Worm (Caenorhabditis elegans) whole organism, mixed stage, embryonic: ENCODE measurements around the gene glb-12.

Experiments used
- M03D4.4 ChIP-seq: sonication (generic microtip); optimal IDR thresholded peaks from 2 replicates; lab custom pipeline; 2017; ENCODE audit warnings: mild to moderate bottlenecking, missing genetic modification characterization, missing compliant biosample characterization
- ceh-83 ChIP-seq: fragments of 200-800 bp; sonication (Bioruptor generic); optimal IDR thresholded peaks from 2 replicates; lab custom pipeline; 2018; ENCODE audit warnings: mild to moderate bottlenecking, missing genetic modification characterization, missing compliant biosample characterization
- lin-13 ChIP-seq: fragments of 150-350 bp; optimal IDR thresholded peaks from 2 replicates; lab custom pipeline; 2014; ENCODE audit warnings: missing biosample characterization, missing genetic modification characterization
- nhr-237 ChIP-seq: fragments of 150-350 bp; optimal IDR thresholded peaks from 2 replicates; lab custom pipeline; 2014; ENCODE audit warnings: missing biosample characterization, missing genetic modification characterization
- unc-39 ChIP-seq: fragments of 150-350 bp; optimal IDR thresholded peaks from 2 replicates; lab custom pipeline; 2014; ENCODE audit warnings: missing biosample characterization, missing genetic modification characterization
- ztf-11 ChIP-seq: fragments of 150-350 bp; optimal IDR thresholded peaks from 2 replicates; lab custom pipeline; 2014; ENCODE audit warnings: missing biosample characterization, missing genetic modification characterization

ce11 chrII:10708660-10709059, 22.8 kb downstream of the glb-12 start, which contains the start of gene bli-1:
- TF ChIP-seq nhr-237 (tag; lab: Kevin White, UChicago) (no peak), lin-13 (no peak), ztf-11 (tag; lab: Kevin White, UChicago) (no peak), M03D4.4 (tag; lab: Kevin White, UChicago) (no peak), ceh-83 (GFP tag; lab: Kevin White, UChicago) (no peak), unc-39 (no peak)
